Worm (Caenorhabditis elegans) whole organism, L4/young adult: ENCODE measurements around the gene clec-68.

Experiments
- W03F9.2 ChIP-seq: fragments of 150-350 bp; optimal IDR thresholded peaks from 2 replicates; lab custom pipeline; 2014; ENCODE audit warnings: missing biosample characterization, missing genetic modification characterization
- dao-5 ChIP-seq: sonication (generic microtip); optimal IDR thresholded peaks from 2 replicates; lab custom pipeline; 2016; ENCODE audit warnings: missing genotype, missing genetic modification characterization, moderate library complexity, missing compliant biosample characterization
- him-1 ChIP-seq: sonication (generic microtip); optimal IDR thresholded peaks from 2 replicates; lab custom pipeline; 2016; ENCODE audit warnings: missing genotype, missing genetic modification reagents, missing genetic modification characterization, missing compliant biosample characterization

ce11 chrIV:3917405-3917804, 8.8 kb upstream of the clec-68 start, which contains the start of gene F56D6.14:
- no peak for TF ChIP-seq W03F9.2 (tag; lab: Kevin White, UChicago)
- TF ChIP-seq him-1 = no peak
- TF ChIP-seq dao-5 (tag; lab: Kevin White, UChicago) = no peak
